Fruit fly (Drosophila melanogaster): ENCODE measurements around the gene CG42820.
A peak's percentile ranks its signal among the peaks of the same experiment; 100 is the strongest.

Gene CG42820

dm6 chr2L:8365701-8366643 is 26.2 kb downstream of the CG42820 start, which contains the start of gene Pp2A-29B:
Pp2A-29B (plus strand) TSS chr2L:8366038.
- TF ChIP-seq vri (GFP tag; optimal IDR thresholded peaks at IDR 0.05) (peak; percentile 27), CG11294 (GFP tag; IDR thresholded peaks at IDR 0.05) (no peak), eg (GFP tag; IDR thresholded peaks at IDR 0.05) (no peak), fkh (GFP tag; optimal IDR thresholded peaks at IDR 0.05) (peak; percentile 75), CG6792 (GFP tag; optimal IDR thresholded peaks at IDR 0.05) (no peak), CG6163 (GFP tag; IDR thresholded peaks at IDR 0.05) (0 out of 3 replicates have a peak, but pooled peaks have one; percentile 6), acj6 (GFP tag; optimal IDR thresholded peaks at IDR 0.05) (peak; percentile 15), pdm3 (GFP tag; optimal IDR thresholded peaks at IDR 0.05) (peak; percentile 46), CG31627 (GFP tag; optimal IDR thresholded peaks at IDR 0.05) (peak; percentile 42), CG3032 (tag; optimal IDR thresholded peaks at IDR 0.05) (peak; percentile 12), Sox15 (GFP tag; optimal IDR thresholded peaks at IDR 0.05) (no peak), CG3919 (GFP tag; optimal IDR thresholded peaks at IDR 0.05) (no peak), Sox102F (GFP tag; optimal IDR thresholded peaks at IDR 0.05) (peak; percentile 42), CG11902 (GFP tag; optimal IDR thresholded peaks at IDR 0.05) (peak; percentile 38), salr (GFP tag; optimal IDR thresholded peaks at IDR 0.05) (no peak), CG10631 (GFP tag; optimal IDR thresholded peaks at IDR 0.05) (peak; percentile 45), lz (GFP tag; optimal IDR thresholded peaks at IDR 0.05) (peak; percentile 55), dsx (GFP tag; optimal IDR thresholded peaks at IDR 0.05; ENCODE audit: poor library complexity, severe bottlenecking) (no peak), Eip78C (GFP tag) (peak; percentile 77), CG9139 (GFP tag; optimal IDR thresholded peaks at IDR 0.05) (no peak), Hr39 (GFP tag; optimal IDR thresholded peaks at IDR 0.05) (peak; percentile 48), CG4318 (GFP tag; optimal IDR thresholded peaks at IDR 0.05) (no peak), Met (GFP tag; optimal IDR thresholded peaks at IDR 0.05) (peak; percentile 40), CG7368 (GFP tag; optimal IDR thresholded peaks at IDR 0.05) (no peak), CG8632 (GFP tag; optimal IDR thresholded peaks at IDR 0.05) (no peak), Smox (GFP tag; optimal IDR thresholded peaks at IDR 0.05) (peak; percentile 58), Hr4 (GFP tag; optimal IDR thresholded peaks at IDR 0.05) (peak; percentile 44), CG10669 (GFP tag; optimal IDR thresholded peaks at IDR 0.05) (peak; percentile 19), Eip75B (GFP tag; optimal IDR thresholded peaks at IDR 0.05) (peak; percentile 31), Ets96B (tag; optimal IDR thresholded peaks at IDR 0.05) (peak; percentile 12), ss (GFP tag; optimal IDR thresholded peaks at IDR 0.05) (peak in 1 of 2 experiments; percentile 48), svp (GFP tag) (peak; percentile 82), esn (GFP tag; optimal IDR thresholded peaks at IDR 0.05) (peak; percentile 54), achi (GFP tag; optimal IDR thresholded peaks at IDR 0.05) (peak; percentile 92), OdsH (GFP tag; optimal IDR thresholded peaks at IDR 0.05) (peak; percentile 36), CG1621 (tag; optimal IDR thresholded peaks at IDR 0.05) (no peak), cyc (GFP tag; optimal IDR thresholded peaks at IDR 0.05) (peak; percentile 10), Ets21C (GFP tag; optimal IDR thresholded peaks at IDR 0.05) (peak; percentile 50), fd59A (GFP tag; optimal IDR thresholded peaks at IDR 0.05) (no peak), CG15336 (GFP tag; IDR thresholded peaks at IDR 0.05) (no peak), topi (GFP tag; optimal IDR thresholded peaks at IDR 0.05) (peak; percentile 39), Sox14 (GFP tag; optimal IDR thresholded peaks at IDR 0.05) (no peak)

Measured in whole organism, prepupa.